Worm (Caenorhabditis elegans): Measurements from ENCODE around the gene eif-3.G.

DNA sequence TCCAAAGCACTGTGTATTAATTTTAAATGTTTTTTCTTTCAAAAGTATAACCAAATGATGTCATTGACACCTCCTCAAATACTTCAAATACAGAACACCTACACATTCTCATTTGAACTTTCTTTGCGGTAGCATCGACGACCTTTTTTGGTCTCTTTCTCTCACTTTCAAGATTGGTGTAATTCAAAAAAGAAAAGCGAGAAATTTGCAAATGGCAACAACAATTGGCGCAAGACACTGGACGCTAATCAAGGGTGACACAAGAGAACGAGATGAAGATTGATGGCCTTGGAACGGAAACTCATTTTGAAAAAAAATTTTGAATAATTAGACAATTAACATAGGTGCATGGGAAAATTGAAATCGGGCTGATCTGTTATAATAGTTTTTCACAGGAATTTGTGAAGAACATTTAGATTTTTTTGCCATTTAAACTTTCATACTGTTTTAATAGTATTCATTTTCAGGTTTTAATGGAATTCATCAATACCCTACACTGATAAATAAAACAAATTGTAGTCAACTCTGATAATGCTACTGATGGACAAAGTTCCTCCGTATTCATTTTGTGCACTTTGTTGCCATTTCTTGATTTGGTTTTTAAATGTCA, 25.4 kb upstream of the eif-3.G start, which contains the start of gene fdgt-2:
- TF ChIP-seq tra-4 (tag; optimal IDR thresholded peaks at IDR 0.05) (no peak), ama-1 (optimal IDR thresholded peaks at IDR 0.05) (no peak), tbx-37 (GFP tag; conservative IDR thresholded peaks at IDR 0.05) (no peak), tbx-11 (GFP tag; IDR thresholded peaks at IDR 0.05) (no peak), B0310.2 (tag; optimal IDR thresholded peaks at IDR 0.05) (no peak)

Data from whole organism, early embryonic.